1 fruit fly cellular context compared by ENCODE assay signal in genomic region chr3L:12084969-12085690, dm6.
A peak's percentile ranks its signal among the peaks of the same experiment; 100 is the strongest.
TF ChIP-seq lines count a peak whose summit lies in the region.

No protein-coding gene starts in this region.

TF ChIP-seq in whole organism, embryonic, 481 proteins besides CTCF, POLR2A, EP300 and RAD21 (continued from another document and continues in another):
- no peak for TF ChIP-seq Opbp (GFP tag; IDR thresholded peaks at IDR 0.05; lab: Robert Waterston, UW; ENCODE audit: partially characterized antibody)
- TF ChIP-seq Taf1 (GFP tag; IDR thresholded peaks at IDR 0.05; lab: Robert Waterston, UW) = no peak
- TF ChIP-seq knrl (GFP tag; IDR thresholded peaks at IDR 0.05; lab: Robert Waterston, UW; ENCODE audit: partially characterized antibody) = no peak
- peak; percentile 21 for TF ChIP-seq sqz (GFP tag; optimal IDR thresholded peaks at IDR 0.05; lab: Kevin White, UChicago)
- TF ChIP-seq tgo (GFP tag; IDR thresholded peaks at IDR 0.05; lab: Robert Waterston, UW) = no peak
- peak; percentile 28 for TF ChIP-seq CG13296 (GFP tag; optimal IDR thresholded peaks at IDR 0.05; lab: Kevin White, UChicago)
- peak; percentile 24 for TF ChIP-seq CG7839 (tag; optimal IDR thresholded peaks at IDR 0.05; lab: Kevin White, UChicago)
- TF ChIP-seq CG2712 (tag; optimal IDR thresholded peaks at IDR 0.05; lab: Kevin White, UChicago) = peak; percentile 57
- peak; percentile 59 for TF ChIP-seq CG11504 (tag; optimal IDR thresholded peaks at IDR 0.05; lab: Kevin White, UChicago)
- no peak for TF ChIP-seq GATAe (GFP tag; conservative IDR thresholded peaks at IDR 0.05; lab: Robert Waterston, UW)
- no peak for TF ChIP-seq slp2 (GFP tag; optimal IDR thresholded peaks at IDR 0.05; lab: Kevin White, UChicago)
- TF ChIP-seq CG11696 (GFP tag; IDR thresholded peaks at IDR 0.05; lab: Robert Waterston, UW) = no peak
- no peak for TF ChIP-seq pros (GFP tag; optimal IDR thresholded peaks at IDR 0.05; lab: Kevin White, UChicago)
- TF ChIP-seq hkb (optimal IDR thresholded peaks at IDR 0.05; lab: Kevin White, UChicago) = no peak
- no peak for TF ChIP-seq hkb (GFP tag; IDR thresholded peaks at IDR 0.05; lab: Robert Waterston, UW)
- TF ChIP-seq Abd-B (GFP tag; optimal IDR thresholded peaks at IDR 0.05; lab: Kevin White, UChicago) = no peak
- TF ChIP-seq Med (GFP tag; lab: Kevin White, UChicago) = peak; percentile 6
- TF ChIP-seq bbx (GFP tag; IDR thresholded peaks at IDR 0.05; lab: Robert Waterston, UW; ENCODE audit: partially characterized antibody) = no peak
- TF ChIP-seq CG8944 (GFP tag; optimal IDR thresholded peaks at IDR 0.05; lab: Kevin White, UChicago) = no peak
- no peak for TF ChIP-seq CG10565 (GFP tag; optimal IDR thresholded peaks at IDR 0.05; lab: Kevin White, UChicago)
- peak; percentile 52; the same call in 1 of the 3 replicates for TF ChIP-seq CG11695 (GFP tag; IDR thresholded peaks at IDR 0.05; lab: Robert Waterston, UW)
- TF ChIP-seq CG7556 (GFP tag; optimal IDR thresholded peaks at IDR 0.05; lab: Kevin White, UChicago) = peak; percentile 44
- no peak for TF ChIP-seq Fer2 (tag; optimal IDR thresholded peaks at IDR 0.05; lab: Kevin White, UChicago)
- no peak for TF ChIP-seq CG12219 (GFP tag; optimal IDR thresholded peaks at IDR 0.05; lab: Kevin White, UChicago)
- TF ChIP-seq crp (GFP tag; optimal IDR thresholded peaks at IDR 0.05; lab: Kevin White, UChicago) = no peak
- TF ChIP-seq sima (GFP tag; optimal IDR thresholded peaks at IDR 0.05; lab: Kevin White, UChicago) = no peak
- TF ChIP-seq CG17568 (GFP tag; optimal IDR thresholded peaks at IDR 0.05; lab: Kevin White, UChicago) = no peak
- TF ChIP-seq CG2199 (GFP tag; IDR thresholded peaks at IDR 0.05; lab: Robert Waterston, UW) = no peak
- TF ChIP-seq Chrac-16 (GFP tag; optimal IDR thresholded peaks at IDR 0.05; lab: Kevin White, UChicago) = no peak
- no peak for TF ChIP-seq CG30403 (GFP tag; optimal IDR thresholded peaks at IDR 0.05; lab: Kevin White, UChicago)
- peak; percentile 29 for TF ChIP-seq CG15269 (tag; optimal IDR thresholded peaks at IDR 0.05; lab: Kevin White, UChicago)
- TF ChIP-seq Dp (GFP tag; optimal IDR thresholded peaks at IDR 0.05; lab: Kevin White, UChicago) = no peak
- no peak for TF ChIP-seq CG8089 (GFP tag; optimal IDR thresholded peaks at IDR 0.05; lab: Kevin White, UChicago)
- TF ChIP-seq Sry-δ (GFP tag; optimal IDR thresholded peaks at IDR 0.05; lab: Kevin White, UChicago) = no peak
- no peak for TF ChIP-seq CG1024 (GFP tag; IDR thresholded peaks at IDR 0.05; lab: Robert Waterston, UW)
- TF ChIP-seq Hmr (GFP tag; optimal IDR thresholded peaks at IDR 0.05; lab: Kevin White, UChicago) = peak; percentile 13
- TF ChIP-seq CG17385 (GFP tag; optimal IDR thresholded peaks at IDR 0.05; lab: Kevin White, UChicago) = no peak
- TF ChIP-seq odd (GFP tag; optimal IDR thresholded peaks at IDR 0.05; lab: Kevin White, UChicago) = peak; percentile 25
- TF ChIP-seq Mes4 (GFP tag; optimal IDR thresholded peaks at IDR 0.05; lab: Kevin White, UChicago) = no peak
- TF ChIP-seq CG11456 (GFP tag; IDR thresholded peaks at IDR 0.05; lab: Robert Waterston, UW) = no peak
- TF ChIP-seq Hr78 (GFP tag; optimal IDR thresholded peaks at IDR 0.05; lab: Kevin White, UChicago) = peak in 1 of 2 experiments; percentile 73
- no peak for TF ChIP-seq oc (tag; optimal IDR thresholded peaks at IDR 0.05; lab: Kevin White, UChicago)
- peak; percentile 53 for TF ChIP-seq dmrt99B (tag; optimal IDR thresholded peaks at IDR 0.05; lab: Kevin White, UChicago)
- no peak for TF ChIP-seq Camta (GFP tag; optimal IDR thresholded peaks at IDR 0.05; lab: Kevin White, UChicago)
- TF ChIP-seq repo (GFP tag; optimal IDR thresholded peaks at IDR 0.05; lab: Kevin White, UChicago) = no peak
- TF ChIP-seq chinmo (GFP tag; IDR thresholded peaks at IDR 0.05; lab: Robert Waterston, UW; ENCODE audit: partially characterized antibody) = 0 out of 4 replicates have a peak, but pooled peaks have one; percentile 21
- no peak for TF ChIP-seq scrt (GFP tag; optimal IDR thresholded peaks at IDR 0.05; lab: Kevin White, UChicago)
- TF ChIP-seq salm (tag; optimal IDR thresholded peaks at IDR 0.05; lab: Kevin White, UChicago) = no peak
- TF ChIP-seq CG10321 (GFP tag; IDR thresholded peaks at IDR 0.05; lab: Robert Waterston, UW) = no peak
- no peak for TF ChIP-seq CG34422 (GFP tag; IDR thresholded peaks at IDR 0.05; lab: Robert Waterston, UW)
- TF ChIP-seq Pdp1 (GFP tag; optimal IDR thresholded peaks at IDR 0.05; lab: Kevin White, UChicago) = peak in 1 of 2 experiments; percentile 57
- no peak for TF ChIP-seq gt (GFP tag; IDR thresholded peaks at IDR 0.05; lab: Robert Waterston, UW)
- no peak for TF ChIP-seq H15 (GFP tag; IDR thresholded peaks at IDR 0.05; lab: Robert Waterston, UW)
- TF ChIP-seq CG15601 (tag; optimal IDR thresholded peaks at IDR 0.05; lab: Kevin White, UChicago) = no peak
- no peak for TF ChIP-seq Dfd (GFP tag; optimal IDR thresholded peaks at IDR 0.05; lab: Kevin White, UChicago)
- no peak for TF ChIP-seq Deaf1 (tag; optimal IDR thresholded peaks at IDR 0.05; lab: Kevin White, UChicago)
- no peak for TF ChIP-seq hbn (GFP tag; IDR thresholded peaks at IDR 0.05; lab: Robert Waterston, UW; ENCODE audit: partially characterized antibody)
- peak; percentile 9 for TF ChIP-seq sd (tag; optimal IDR thresholded peaks at IDR 0.05; lab: Kevin White, UChicago)
- no peak for TF ChIP-seq al (GFP tag; IDR thresholded peaks at IDR 0.05; lab: Robert Waterston, UW)
- TF ChIP-seq sna (GFP tag; IDR thresholded peaks at IDR 0.05; lab: Robert Waterston, UW; ENCODE audit: partially characterized antibody) = no peak
- no peak for TF ChIP-seq CG9215 (GFP tag; IDR thresholded peaks at IDR 0.05; lab: Robert Waterston, UW)
- peak; percentile 68 for TF ChIP-seq gem (tag; optimal IDR thresholded peaks at IDR 0.05; lab: Kevin White, UChicago)
- TF ChIP-seq tll (GFP tag; optimal IDR thresholded peaks at IDR 0.05; lab: Kevin White, UChicago) = no peak
- TF ChIP-seq zen2 (GFP tag; IDR thresholded peaks at IDR 0.05; lab: Robert Waterston, UW; ENCODE audit: partially characterized antibody) = no peak
- no peak for TF ChIP-seq hb (GFP tag; IDR thresholded peaks at IDR 0.05; lab: Robert Waterston, UW; ENCODE audit: partially characterized antibody)
- no peak for TF ChIP-seq ash1 (GFP tag; optimal IDR thresholded peaks at IDR 0.05; lab: Kevin White, UChicago)
- peak; percentile 30 for TF ChIP-seq CG10979 (tag; optimal IDR thresholded peaks at IDR 0.05; lab: Kevin White, UChicago)
- no peak for TF ChIP-seq Stat92E (GFP tag; optimal IDR thresholded peaks at IDR 0.05; lab: Kevin White, UChicago)
- no peak for TF ChIP-seq ara (GFP tag; IDR thresholded peaks at IDR 0.05; lab: Robert Waterston, UW)
- TF ChIP-seq Poxn (GFP tag; IDR thresholded peaks at IDR 0.05; lab: Robert Waterston, UW) = no peak
- no peak for TF ChIP-seq CG32532 (GFP tag; IDR thresholded peaks at IDR 0.05; lab: Robert Waterston, UW)
- TF ChIP-seq CG31365 (tag; optimal IDR thresholded peaks at IDR 0.05; lab: Kevin White, UChicago) = no peak
- TF ChIP-seq luna (GFP tag; optimal IDR thresholded peaks at IDR 0.05; lab: Kevin White, UChicago) = no peak
- no peak for TF ChIP-seq sim (GFP tag; IDR thresholded peaks at IDR 0.05; lab: Robert Waterston, UW)
- TF ChIP-seq CG2678 (tag; optimal IDR thresholded peaks at IDR 0.05; lab: Kevin White, UChicago) = peak; percentile 66
- TF ChIP-seq pum (GFP tag; optimal IDR thresholded peaks at IDR 0.05; lab: Kevin White, UChicago) = no peak
- no peak for TF ChIP-seq CG17186 (GFP tag; optimal IDR thresholded peaks at IDR 0.05; lab: Kevin White, UChicago)
- no peak for TF ChIP-seq Ssrp (tag; optimal IDR thresholded peaks at IDR 0.05; lab: Kevin White, UChicago)
- no peak for TF ChIP-seq CG10959 (GFP tag; IDR thresholded peaks at IDR 0.05; lab: Robert Waterston, UW)
- peak; percentile 2 for TF ChIP-seq Nf-YC (tag; optimal IDR thresholded peaks at IDR 0.05; lab: Kevin White, UChicago)
- no peak for TF ChIP-seq da (GFP tag; optimal IDR thresholded peaks at IDR 0.05; lab: Kevin White, UChicago)
- TF ChIP-seq CG8924 (tag; optimal IDR thresholded peaks at IDR 0.05; lab: Kevin White, UChicago) = peak; percentile 57
- TF ChIP-seq tap (tag; optimal IDR thresholded peaks at IDR 0.05; lab: Kevin White, UChicago) = peak; percentile 44
- TF ChIP-seq CG14014 (GFP tag; IDR thresholded peaks at IDR 0.05; lab: Robert Waterston, UW) = no peak
- TF ChIP-seq HHEX (GFP tag; optimal IDR thresholded peaks at IDR 0.05; lab: Kevin White, UChicago) = no peak
- TF ChIP-seq Bteb2 (GFP tag; optimal IDR thresholded peaks at IDR 0.05; lab: Kevin White, UChicago) = no peak
- TF ChIP-seq CG8359 (GFP tag; optimal IDR thresholded peaks at IDR 0.05; lab: Kevin White, UChicago; ENCODE audit: borderline replicate concordance) = no peak
- no peak for TF ChIP-seq CG12155 (GFP tag; optimal IDR thresholded peaks at IDR 0.05; lab: Kevin White, UChicago)
- peak; percentile 52 for TF ChIP-seq unpg (GFP tag; optimal IDR thresholded peaks at IDR 0.05; lab: Kevin White, UChicago)
- TF ChIP-seq sens (GFP tag; lab: Kevin White, UChicago) = peak; percentile 49
- no peak for TF ChIP-seq ssp (GFP tag; IDR thresholded peaks at IDR 0.05; lab: Robert Waterston, UW)
- no peak for TF ChIP-seq nerfin-1 (tag; optimal IDR thresholded peaks at IDR 0.05; lab: Kevin White, UChicago)
- TF ChIP-seq PHDP (tag; optimal IDR thresholded peaks at IDR 0.05; lab: Kevin White, UChicago) = peak; percentile 65
- peak; percentile 33 for TF ChIP-seq CG8388 (GFP tag; optimal IDR thresholded peaks at IDR 0.05; lab: Kevin White, UChicago)
- no peak for TF ChIP-seq ftz-f1 (GFP tag; optimal IDR thresholded peaks at IDR 0.05; lab: Kevin White, UChicago)
- TF ChIP-seq Vsx1 (GFP tag; optimal IDR thresholded peaks at IDR 0.05; lab: Kevin White, UChicago) = no peak
- TF ChIP-seq CG12769 (tag; optimal IDR thresholded peaks at IDR 0.05; lab: Kevin White, UChicago) = no peak
- no peak for TF ChIP-seq stwl (tag; optimal IDR thresholded peaks at IDR 0.05; lab: Kevin White, UChicago)
- no peak for TF ChIP-seq Ravus (GFP tag; IDR thresholded peaks at IDR 0.05; lab: Robert Waterston, UW)
- no peak for TF ChIP-seq dpn (GFP tag; optimal IDR thresholded peaks at IDR 0.05; lab: Kevin White, UChicago)
- no peak for TF ChIP-seq Oaz (GFP tag; IDR thresholded peaks at IDR 0.05; lab: Robert Waterston, UW)
- no peak for TF ChIP-seq Hsf (GFP tag; optimal IDR thresholded peaks at IDR 0.05; lab: Kevin White, UChicago)
- no peak for TF ChIP-seq caup (GFP tag; optimal IDR thresholded peaks at IDR 0.05; lab: Kevin White, UChicago; ENCODE audit: severe bottlenecking)
- no peak for TF ChIP-seq CG14965 (GFP tag; optimal IDR thresholded peaks at IDR 0.05; lab: Kevin White, UChicago; ENCODE audit: borderline replicate concordance)
- TF ChIP-seq B-H2 (GFP tag; optimal IDR thresholded peaks at IDR 0.05; lab: Kevin White, UChicago) = no peak
- no peak for TF ChIP-seq Hmx (GFP tag; optimal IDR thresholded peaks at IDR 0.05; lab: Kevin White, UChicago)
- no peak for TF ChIP-seq Fer3 (tag; optimal IDR thresholded peaks at IDR 0.05; lab: Kevin White, UChicago)
- no peak for TF ChIP-seq vnd (GFP tag; IDR thresholded peaks at IDR 0.05; lab: Robert Waterston, UW; ENCODE audit: partially characterized antibody)
- TF ChIP-seq jigr1 (GFP tag; IDR thresholded peaks at IDR 0.05; lab: Robert Waterston, UW) = no peak
- no peak for TF ChIP-seq CG4404 (GFP tag; IDR thresholded peaks at IDR 0.05; lab: Robert Waterston, UW)
- TF ChIP-seq ken (GFP tag; IDR thresholded peaks at IDR 0.05; lab: Robert Waterston, UW) = no peak
- TF ChIP-seq D19A (tag; optimal IDR thresholded peaks at IDR 0.05; lab: Kevin White, UChicago) = peak; percentile 53
- TF ChIP-seq YL-1 (GFP tag; optimal IDR thresholded peaks at IDR 0.05; lab: Kevin White, UChicago) = no peak
- no peak for TF ChIP-seq sc (optimal IDR thresholded peaks at IDR 0.05; lab: Kevin White, UChicago)
- TF ChIP-seq sc (GFP tag; optimal IDR thresholded peaks at IDR 0.05; lab: Kevin White, UChicago) = no peak
- no peak for TF ChIP-seq CG2116 (GFP tag; optimal IDR thresholded peaks at IDR 0.05; lab: Kevin White, UChicago)
- peak; percentile 12 for TF ChIP-seq Asciz (GFP tag; optimal IDR thresholded peaks at IDR 0.05; lab: Kevin White, UChicago)
- peak; percentile 30 for TF ChIP-seq abd-A (tag; optimal IDR thresholded peaks at IDR 0.05; lab: Kevin White, UChicago)
- TF ChIP-seq slou (GFP tag; optimal IDR thresholded peaks at IDR 0.05; lab: Kevin White, UChicago) = no peak
- TF ChIP-seq CG2889 (GFP tag; IDR thresholded peaks at IDR 0.05; lab: Robert Waterston, UW) = no peak
- TF ChIP-seq bsh (GFP tag; optimal IDR thresholded peaks at IDR 0.05; lab: Kevin White, UChicago) = peak in 1 of 2 experiments; percentile 16
- no peak for TF ChIP-seq CG11560 (tag; IDR thresholded peaks at IDR 0.05; lab: Robert Waterston, UW)
- no peak for TF ChIP-seq CG16863 (GFP tag; optimal IDR thresholded peaks at IDR 0.05; lab: Kevin White, UChicago)
- no peak for TF ChIP-seq Xbp1 (GFP tag; optimal IDR thresholded peaks at IDR 0.05; lab: Kevin White, UChicago)
- TF ChIP-seq CG6791 (GFP tag; IDR thresholded peaks at IDR 0.05; lab: Robert Waterston, UW; ENCODE audit: partially characterized antibody) = no peak
- TF ChIP-seq br (optimal IDR thresholded peaks at IDR 0.05; lab: Kevin White, UChicago) = no peak
- peak; percentile 60 for TF ChIP-seq CG18262 (tag; optimal IDR thresholded peaks at IDR 0.05; lab: Kevin White, UChicago)
- no peak for TF ChIP-seq dysf (GFP tag; IDR thresholded peaks at IDR 0.05; lab: Robert Waterston, UW)
- TF ChIP-seq Rx (GFP tag; IDR thresholded peaks at IDR 0.05; lab: Robert Waterston, UW) = no peak
- no peak for TF ChIP-seq CG17912 (GFP tag; optimal IDR thresholded peaks at IDR 0.05; lab: Kevin White, UChicago)
- peak; percentile 10 for TF ChIP-seq Sox100B (GFP tag; optimal IDR thresholded peaks at IDR 0.05; lab: Kevin White, UChicago)
- peak; percentile 35 for TF ChIP-seq lab (GFP tag; optimal IDR thresholded peaks at IDR 0.05; lab: Kevin White, UChicago)
- TF ChIP-seq phol (tag; optimal IDR thresholded peaks at IDR 0.05; lab: Kevin White, UChicago) = peak; percentile 6
- peak; percentile 27 for TF ChIP-seq CG13424 (tag; optimal IDR thresholded peaks at IDR 0.05; lab: Kevin White, UChicago)
- TF ChIP-seq CG34376 (GFP tag; optimal IDR thresholded peaks at IDR 0.05; lab: Kevin White, UChicago) = peak; percentile 70
- no peak for TF ChIP-seq cato (GFP tag; optimal IDR thresholded peaks at IDR 0.05; lab: Kevin White, UChicago; ENCODE audit: borderline replicate concordance)
- TF ChIP-seq Atf6 (GFP tag; IDR thresholded peaks at IDR 0.05; lab: Robert Waterston, UW) = no peak
- TF ChIP-seq CG17829 (tag; optimal IDR thresholded peaks at IDR 0.05; lab: Kevin White, UChicago) = peak; percentile 36
